Fruit fly (Drosophila melanogaster) whole organism, prepupa: ENCODE results near the gene pxb.

Source experiments
- CG6276 ChIP-seq: fragments of 200-800 bp; sonication (Bioruptor generic); optimal IDR thresholded peaks from 2 replicates; lab custom pipeline; 2017; ENCODE audit warnings: missing biosample characterization, mild to moderate bottlenecking, missing genetic modification characterization
- CG6854 ChIP-seq: fragments of 200-800 bp; sonication (Bioruptor generic); optimal IDR thresholded peaks from 2 replicates; lab custom pipeline; 2017; ENCODE audit warnings: missing biosample characterization, mild to moderate bottlenecking, missing genetic modification characterization
- CG7368 ChIP-seq: fragments of 200-800 bp; sonication (Bioruptor generic); optimal IDR thresholded peaks from 3 replicates; lab custom pipeline; 2016; ENCODE audit warnings: missing biosample characterization, missing genetic modification characterization
- Lpt ChIP-seq: fragments of 200-800 bp; sonication (Bioruptor generic); optimal IDR thresholded peaks from 3 replicates; lab custom pipeline; 2016; ENCODE audit warnings: missing biosample characterization, missing genetic modification characterization
- Met ChIP-seq: fragments of 200-800 bp; sonication (Bioruptor generic); optimal IDR thresholded peaks from 3 replicates; lab custom pipeline; 2016; ENCODE audit warnings: missing biosample characterization, missing genetic modification characterization
- Sox15 ChIP-seq: fragments of 200-800 bp; sonication (Bioruptor generic); optimal IDR thresholded peaks from 3 replicates; lab custom pipeline; 2016; ENCODE audit warnings: missing biosample characterization, missing genetic modification characterization
- esn ChIP-seq: fragments of 200-800 bp; sonication (Bioruptor generic); optimal IDR thresholded peaks from 2 replicates; lab custom pipeline; 2016; ENCODE audit warnings: missing biosample characterization, mild to moderate bottlenecking, missing genetic modification characterization, moderate library complexity

DNA sequence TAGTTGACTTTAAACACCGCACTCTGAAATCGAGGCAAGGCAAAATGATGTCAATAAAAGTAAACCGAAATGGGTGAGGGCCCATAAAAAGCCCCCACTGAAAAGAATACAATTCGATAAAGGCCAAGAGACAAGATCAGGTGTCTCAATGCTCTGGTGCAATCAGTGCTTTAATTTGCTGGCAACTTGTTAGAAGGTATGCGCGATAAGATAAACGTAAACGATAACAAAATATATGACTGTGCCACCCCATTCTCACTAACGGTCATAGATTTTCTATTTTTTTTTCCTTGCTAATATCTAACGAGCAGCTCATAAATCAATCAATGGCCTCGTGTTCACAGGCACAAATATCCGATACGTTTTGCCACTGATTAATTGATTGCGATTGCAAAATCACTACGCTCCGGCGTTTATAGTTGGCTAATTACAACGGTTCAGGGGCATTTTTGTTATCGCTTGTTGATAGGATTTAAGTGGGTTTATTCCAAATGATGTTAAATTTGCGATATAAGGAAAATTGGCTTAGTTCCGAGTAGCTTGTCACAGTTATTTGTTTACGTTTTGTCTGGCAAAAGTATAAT, 30.6 kb downstream of the pxb start:
- TF ChIP-seq Met (GFP tag; lab: Kevin White, UChicago) (no peak), CG6854 (no peak), CG7368 (GFP tag; lab: Kevin White, UChicago) (no peak), Sox15 (GFP tag; lab: Kevin White, UChicago) (no peak), esn (GFP tag; lab: Kevin White, UChicago) (no peak), CG6276 (GFP tag; lab: Kevin White, UChicago) (no peak), Lpt (GFP tag; lab: Kevin White, UChicago) (no peak)
